Worm (Caenorhabditis elegans) whole organism, L2 larva: ENCODE data around the gene F14F7.4.

ENCODE experiments used
- C34F6.9 ChIP-seq: fragments of 150-350 bp; optimal IDR thresholded peaks from 2 replicates; lab custom pipeline; 2014; ENCODE audit warnings: missing biosample characterization, missing genetic modification characterization
- F13H6.1 ChIP-seq: sonication (generic microtip); optimal IDR thresholded peaks from 2 replicates; lab custom pipeline; 2016; ENCODE audit warnings: missing genetic modification characterization, missing compliant biosample characterization
- ZK546.5 ChIP-seq: sonication (generic microtip); optimal IDR thresholded peaks from 2 replicates; lab custom pipeline; 2017; ENCODE audit warnings: missing biosample characterization, missing genetic modification characterization
- alr-1 ChIP-seq: fragments of 150-350 bp; optimal IDR thresholded peaks from 2 replicates; lab custom pipeline; 2014; ENCODE audit warnings: missing biosample characterization, missing genetic modification characterization
- ama-1 ChIP-seq: fragments of 150-350 bp; optimal IDR thresholded peaks from 2 replicates; lab custom pipeline; 2018; ENCODE audit warnings: inconsistent platforms
- ceh-16 ChIP-seq: fragments of 150-350 bp; optimal IDR thresholded peaks from 2 replicates; lab custom pipeline; 2014; ENCODE audit warnings: missing biosample characterization, missing genetic modification characterization
- ceh-82 ChIP-seq: fragments of 150-350 bp; optimal IDR thresholded peaks from 2 replicates; lab custom pipeline; 2014; ENCODE audit warnings: missing biosample characterization, missing genetic modification characterization
- crh-2 ChIP-seq: sonication (generic microtip); optimal IDR thresholded peaks from 2 replicates; lab custom pipeline; 2017; ENCODE audit warnings: missing biosample characterization, missing genetic modification characterization
- dmd-4 ChIP-seq: sonication (generic microtip); optimal IDR thresholded peaks from 2 replicates; lab custom pipeline; 2017; ENCODE audit warnings: missing biosample characterization, missing genetic modification characterization
- egl-27 ChIP-seq: sonication (generic microtip); optimal IDR thresholded peaks from 3 replicates; lab custom pipeline; 2017; ENCODE audit warnings: missing biosample characterization, missing genetic modification reagents, missing genetic modification characterization
- elt-3 ChIP-seq: sonication (generic microtip); optimal IDR thresholded peaks from 2 replicates; lab custom pipeline; 2017; ENCODE audit warnings: missing biosample characterization, missing genetic modification characterization
- fos-1 ChIP-seq: fragments of 150-350 bp; optimal IDR thresholded peaks from 2 replicates; lab custom pipeline; 2014; ENCODE audit warnings: missing biosample characterization, missing genetic modification characterization
- gmeb-1 ChIP-seq: fragments of 150-350 bp; optimal IDR thresholded peaks from 2 replicates; lab custom pipeline; 2014; ENCODE audit warnings: missing biosample characterization, missing genetic modification characterization
- lin-11 ChIP-seq: fragments of 150-350 bp; sonication (generic microtip); optimal IDR thresholded peaks from 2 replicates; lab custom pipeline; 2014; ENCODE audit warnings: missing biosample characterization, missing genetic modification characterization, inconsistent platforms, mixed read lengths
- lin-13 ChIP-seq: fragments of 150-350 bp; optimal IDR thresholded peaks from 2 replicates; lab custom pipeline; 2014; ENCODE audit warnings: missing biosample characterization, missing genetic modification reagents, missing genetic modification characterization
- lsy-2 ChIP-seq, 2 experiments: fragments of 150-350 bp in 1 of 2; sonication (generic microtip) in 1 of 2; optimal IDR thresholded peaks; 2 replicates each; lab custom pipeline; 2014 to 2017; ENCODE audit warnings: missing biosample characterization in 2 of 2, missing genetic modification characterization in 2 of 2
- mbf-1 ChIP-seq: sonication (generic microtip); optimal IDR thresholded peaks from 2 replicates; lab custom pipeline; 2017; ENCODE audit warnings: missing biosample characterization, missing genetic modification characterization
- mdl-1 ChIP-seq, 2 experiments: fragments of 150-350 bp in 1 of 2; sonication (generic microtip) in 1 of 2; optimal IDR thresholded peaks; 2 replicates each; lab custom pipeline; 2017; ENCODE audit warnings: missing biosample characterization in 2 of 2, missing genetic modification characterization in 2 of 2
- nhr-10 ChIP-seq: sonication (generic microtip); optimal IDR thresholded peaks from 2 replicates; lab custom pipeline; 2017; ENCODE audit warnings: missing biosample characterization, missing genetic modification characterization
- nhr-11 ChIP-seq: fragments of 150-350 bp; optimal IDR thresholded peaks from 2 replicates; lab custom pipeline; 2014; ENCODE audit warnings: missing biosample characterization, missing genetic modification characterization
- nhr-12 ChIP-seq: fragments of 150-350 bp; optimal IDR thresholded peaks from 2 replicates; lab custom pipeline; 2014; ENCODE audit warnings: missing biosample characterization, missing genetic modification characterization
- nhr-129 ChIP-seq: fragments of 150-350 bp; optimal IDR thresholded peaks from 2 replicates; lab custom pipeline; 2014; ENCODE audit warnings: missing biosample characterization, missing genetic modification characterization
- nhr-21 ChIP-seq: fragments of 150-350 bp; optimal IDR thresholded peaks from 2 replicates; lab custom pipeline; 2014; ENCODE audit warnings: missing biosample characterization, missing genetic modification characterization
- nhr-23 ChIP-seq: fragments of 150-350 bp; optimal IDR thresholded peaks from 2 replicates; lab custom pipeline; 2014; ENCODE audit warnings: missing biosample characterization, missing genetic modification reagents, missing genetic modification characterization
- nhr-237 ChIP-seq: fragments of 150-350 bp; optimal IDR thresholded peaks from 2 replicates; lab custom pipeline; 2014; ENCODE audit warnings: missing biosample characterization, missing genetic modification characterization
- nhr-25 ChIP-seq: fragments of 150-350 bp; sonication (generic microtip); optimal IDR thresholded peaks from 3 replicates; lab custom pipeline; 2014; ENCODE audit warnings: missing biosample characterization, missing genetic modification characterization
- nhr-6 ChIP-seq: fragments of 150-350 bp; optimal IDR thresholded peaks from 2 replicates; lab custom pipeline; 2014; ENCODE audit warnings: missing biosample characterization, missing genetic modification characterization
- nhr-77 ChIP-seq: fragments of 150-350 bp; optimal IDR thresholded peaks from 2 replicates; lab custom pipeline; 2014; ENCODE audit warnings: missing biosample characterization, missing genetic modification characterization
- peb-1 ChIP-seq: fragments of 150-350 bp; optimal IDR thresholded peaks from 2 replicates; lab custom pipeline; 2014; ENCODE audit warnings: missing biosample characterization, missing genetic modification characterization
- sem-4 ChIP-seq: fragments of 150-350 bp; optimal IDR thresholded peaks from 2 replicates; lab custom pipeline; 2014; ENCODE audit warnings: missing biosample characterization, missing genetic modification reagents, missing genetic modification characterization
- skn-1 ChIP-seq: sonication (generic microtip); optimal IDR thresholded peaks from 2 replicates; lab custom pipeline; 2017; ENCODE audit warnings: missing biosample characterization, missing genetic modification characterization
- sma-3 ChIP-seq: sonication (generic microtip); optimal IDR thresholded peaks from 2 replicates; lab custom pipeline; 2016; ENCODE audit warnings: missing genetic modification reagents, missing genetic modification characterization, missing compliant biosample characterization
- sma-9 ChIP-seq, 2 experiments: fragments of 150-350 bp in 1 of 2; sonication (generic microtip) in 1 of 2; optimal IDR thresholded peaks; 2 replicates each; lab custom pipeline; 2014 to 2016; ENCODE audit warnings: missing genetic modification characterization in 2 of 2, mild to moderate bottlenecking in 1 of 2, missing biosample characterization in 1 of 2, missing compliant biosample characterization in 1 of 2, missing genetic modification reagents in 1 of 2, moderate library complexity in 1 of 2
- snpc-4 ChIP-seq: fragments of 150-350 bp; optimal IDR thresholded peaks from 2 replicates; lab custom pipeline; 2014; ENCODE audit warnings: missing biosample characterization, missing genetic modification characterization
- unc-39 ChIP-seq: fragments of 150-350 bp; optimal IDR thresholded peaks from 2 replicates; lab custom pipeline; 2014; ENCODE audit warnings: missing biosample characterization, missing genetic modification characterization
- unc-55 ChIP-seq: fragments of 150-350 bp; sonication (generic microtip); optimal IDR thresholded peaks from 3 replicates; lab custom pipeline; 2014; ENCODE audit warnings: missing biosample characterization, missing genetic modification reagents, missing genetic modification characterization
- unc-62 ChIP-seq: fragments of 150-350 bp; optimal IDR thresholded peaks from 2 replicates; lab custom pipeline; 2014; ENCODE audit warnings: missing biosample characterization, missing genetic modification reagents, missing genetic modification characterization
- zag-1 ChIP-seq: fragments of 150-350 bp; optimal IDR thresholded peaks from 2 replicates; lab custom pipeline; 2014; ENCODE audit warnings: missing biosample characterization, missing genetic modification characterization
- ztf-1 ChIP-seq: fragments of 200-800 bp; sonication (Bioruptor generic); conservative IDR thresholded peaks from 2 replicates; pipeline ENCODE4 v1.3.6; 2022; ENCODE audit warnings: missing genetic modification characterization, missing compliant biosample characterization
- ztf-4 ChIP-seq: fragments of 150-350 bp; optimal IDR thresholded peaks from 2 replicates; lab custom pipeline; 2014; ENCODE audit warnings: missing biosample characterization, missing genetic modification characterization

The F14F7.4 gene

ce11 chrIII:12990997-12991396, 38.5 kb downstream of the F14F7.4 start, which contains the start of gene ZK1010.12:
Gene ZK1010.12, plus strand, starts transcription at chrIII:12991297.
- TF ChIP-seq nhr-12 (tag; lab: Kevin White, UChicago) (no peak), C34F6.9 (tag; lab: Kevin White, UChicago) (no peak), lin-13 (GFP tag; lab: Kevin White, UChicago) (no peak), mbf-1 (tag; lab: Kevin White, UChicago) (no peak), nhr-129 (tag; lab: Kevin White, UChicago) (no peak), ceh-16 (tag; lab: Kevin White, UChicago) (no peak), nhr-21 (tag; lab: Kevin White, UChicago) (no peak), snpc-4 (no peak), gmeb-1 (tag; lab: Kevin White, UChicago) (no peak), crh-2 (tag; lab: Kevin White, UChicago) (no peak), nhr-25 (no peak), zag-1 (tag; lab: Kevin White, UChicago) (no peak), unc-62 (GFP tag; lab: Kevin White, UChicago) (no peak)
- TF ChIP-seq, all 48 proteins: peak for 0

- TF ChIP-seq unc-55 (no peak), lin-11 (tag; lab: Kevin White, UChicago) (no peak), dmd-4 (tag; lab: Kevin White, UChicago) (no peak), nhr-21 (tag; lab: Kevin White, UChicago) (no peak), zag-1 (tag; lab: Kevin White, UChicago) (no peak), ZK546.5 (tag; lab: Kevin White, UChicago) (no peak), unc-62 (GFP tag; lab: Kevin White, UChicago) (no peak), lsy-2 (tag; optimal IDR thresholded peaks at IDR 0.05; lab: Kevin White, UChicago) (no peak), crh-2 (tag; lab: Kevin White, UChicago) (no peak), nhr-129 (tag; lab: Kevin White, UChicago) (no peak), nhr-237 (tag; lab: Kevin White, UChicago) (no peak)
Measured at ce11 chrIII:12987418-12987817, 42.1 kb downstream of the F14F7.4 start, which contains the start of gene ZK1010.5. Gene ZK1010.5, minus strand, starts transcription at chrIII:12987518.

ce11 chrIII:12980770-12981169, 48.7 kb downstream of the F14F7.4 start, which contains the start of gene ZK1010.4:
Gene ZK1010.4, plus strand, starts transcription at chrIII:12981070.
- no peak for TF ChIP-seq unc-39 (tag; lab: Kevin White, UChicago)
- TF ChIP-seq sem-4 (tag; lab: Kevin White, UChicago), result no peak
- TF ChIP-seq sma-3 (GFP tag; lab: Kevin White, UChicago), result no peak
- TF ChIP-seq egl-27 (tag; lab: Kevin White, UChicago), result no peak
- TF ChIP-seq ceh-16 (tag; lab: Kevin White, UChicago), result no peak
- TF ChIP-seq unc-55, result no peak
- TF ChIP-seq skn-1 (tag; lab: Kevin White, UChicago), result no peak
- no peak for TF ChIP-seq zag-1 (tag; lab: Kevin White, UChicago)
- no peak for TF ChIP-seq nhr-77
- TF ChIP-seq ztf-1 (GFP tag; lab: Robert Waterston, UW), result no peak
- TF ChIP-seq nhr-11 (tag; lab: Kevin White, UChicago), result no peak
- TF ChIP-seq nhr-12 (tag; lab: Kevin White, UChicago), result no peak
- no peak for TF ChIP-seq alr-1 (tag; lab: Kevin White, UChicago)
- TF ChIP-seq ama-1, result no peak
- no peak for TF ChIP-seq gmeb-1 (tag; lab: Kevin White, UChicago)

ce11 chrIII:12978473-12979174, 50.9 kb downstream of the F14F7.4 start, which contains the start of the genes ubq-2 and frg-1:
Gene ubq-2, minus strand, starts transcription at chrIII:12978523.
Gene frg-1, plus strand, starts transcription at chrIII:12979162.
- TF ChIP-seq unc-55 (peak; percentile 91), ama-1 (peak; percentile 69), nhr-129 (tag; lab: Kevin White, UChicago) (peak; percentile 78), nhr-6 (tag; lab: Kevin White, UChicago) (peak; percentile 48), peb-1 (tag; lab: Kevin White, UChicago) (no peak), lsy-2 (tag; optimal IDR thresholded peaks at IDR 0.05; lab: Kevin White, UChicago) (peak; percentile 99 to 100), snpc-4 (peak; percentile 47), nhr-10 (tag; lab: Kevin White, UChicago) (peak; percentile 46), sma-3 (GFP tag; lab: Kevin White, UChicago) (peak; percentile 80), lin-11 (tag; lab: Kevin White, UChicago) (peak; percentile 91), gmeb-1 (tag; lab: Kevin White, UChicago) (peak; percentile 86), zag-1 (tag; lab: Kevin White, UChicago) (peak; percentile 76), dmd-4 (tag; lab: Kevin White, UChicago) (peak; percentile 12), ztf-4 (tag; lab: Kevin White, UChicago) (peak; percentile 59), mdl-1 (tag; optimal IDR thresholded peaks at IDR 0.05; lab: Kevin White, UChicago) (no peak), nhr-237 (tag; lab: Kevin White, UChicago) (peak; percentile 35), elt-3 (tag; lab: Kevin White, UChicago) (no peak), skn-1 (tag; lab: Kevin White, UChicago) (no peak), F13H6.1 (tag; lab: Kevin White, UChicago) (peak; percentile 84), egl-27 (tag; lab: Kevin White, UChicago) (peak; percentile 61), ceh-82 (tag; lab: Kevin White, UChicago) (no peak), nhr-23 (tag; lab: Kevin White, UChicago) (no peak), alr-1 (tag; lab: Kevin White, UChicago) (no peak), fos-1 (tag; lab: Kevin White, UChicago) (peak; percentile 66), nhr-25 (peak; percentile 83), nhr-77 (no peak), ceh-16 (tag; lab: Kevin White, UChicago) (peak; percentile 75), sem-4 (tag; lab: Kevin White, UChicago) (peak; percentile 97), sma-9 (GFP tag; optimal IDR thresholded peaks at IDR 0.05; lab: Kevin White, UChicago) (peak; percentile 81), sma-9 (tag; optimal IDR thresholded peaks at IDR 0.05; lab: Kevin White, UChicago) (no peak), nhr-21 (tag; lab: Kevin White, UChicago) (peak; percentile 86), C34F6.9 (tag; lab: Kevin White, UChicago) (peak; percentile 79), lin-13 (GFP tag; lab: Kevin White, UChicago) (peak; percentile 84)
